Fruit fly (Drosophila melanogaster) whole organism, embryonic: Measurements from ENCODE around the gene CG2854.
A peak's percentile ranks its signal among the peaks of the same experiment; 100 is the strongest.

Source experiments
- ATbp ChIP-seq: fragments of 200-800 bp; sonication (Bioruptor generic); optimal IDR thresholded peaks from 2 replicates; lab custom pipeline; 2017; ENCODE audit warnings: missing biosample characterization, mild to moderate bottlenecking, missing genetic modification characterization, missing genetic modification reagents
- Abd-B ChIP-seq: fragments of 200-800 bp; sonication (Bioruptor generic); optimal IDR thresholded peaks from 2 replicates; lab custom pipeline; 2018; ENCODE audit warnings: missing biosample characterization, mild to moderate bottlenecking, missing genetic modification characterization, moderate library complexity
- Awh ChIP-seq: fragments of 200-800 bp; sonication (Bioruptor generic); IDR thresholded peaks from 2 replicates; pipeline ENCODE4, ENCODE4 v1.3.6; 2022; ENCODE audit warnings: missing biosample characterization, missing genetic modification characterization
- Blimp-1 ChIP-seq: fragments of 200-800 bp; sonication (Bioruptor generic); optimal IDR thresholded peaks from 3 replicates; lab custom pipeline; 2018; ENCODE audit warnings: missing biosample characterization, missing genetic modification characterization, mild to moderate bottlenecking, moderate library complexity, missing genetic modification reagents
- CG10267 ChIP-seq: fragments of 200-800 bp; sonication (Bioruptor generic); optimal IDR thresholded peaks from 2 replicates; lab custom pipeline; 2018; ENCODE audit warnings: missing biosample characterization, mild to moderate bottlenecking, missing genetic modification characterization, moderate library complexity
- CG10654 ChIP-seq: fragments of 200-800 bp; sonication (Bioruptor generic); optimal IDR thresholded peaks from 2 replicates; lab custom pipeline; 2016; ENCODE audit warnings: missing biosample characterization, missing genetic modification characterization
- CG12104 ChIP-seq: fragments of 200-800 bp; sonication (Bioruptor generic); optimal IDR thresholded peaks from 3 replicates; lab custom pipeline; 2016; ENCODE audit warnings: missing biosample characterization, missing genetic modification characterization
- CG15011 ChIP-seq: fragments of 200-800 bp; sonication (Bioruptor generic); optimal IDR thresholded peaks from 3 replicates; lab custom pipeline; 2018; ENCODE audit warnings: missing biosample characterization, mild to moderate bottlenecking, missing genetic modification characterization
- CG15601 ChIP-seq: fragments of 200-800 bp; sonication (Bioruptor generic); optimal IDR thresholded peaks from 3 replicates; lab custom pipeline; 2019; ENCODE audit warnings: missing biosample characterization, mild to moderate bottlenecking, missing genetic modification characterization, moderate library complexity
- CG1603 ChIP-seq: fragments of 200-800 bp; sonication (Bioruptor generic); optimal IDR thresholded peaks from 2 replicates; lab custom pipeline; 2019; ENCODE audit warnings: missing biosample characterization, mild to moderate bottlenecking, missing genetic modification characterization, moderate library complexity
- CG16815 ChIP-seq: fragments of 200-800 bp; sonication (Bioruptor generic); optimal IDR thresholded peaks from 3 replicates; lab custom pipeline; 2017; ENCODE audit warnings: missing biosample characterization, mild to moderate bottlenecking, missing genetic modification characterization
- CG17359 ChIP-seq: fragments of 200-800 bp; sonication (Bioruptor generic); optimal IDR thresholded peaks from 3 replicates; lab custom pipeline; 2018; ENCODE audit warnings: missing biosample characterization, mild to moderate bottlenecking, missing genetic modification characterization, moderate library complexity
- CG1792 ChIP-seq: fragments of 200-800 bp; sonication (Bioruptor generic); optimal IDR thresholded peaks from 2 replicates; lab custom pipeline; 2016; ENCODE audit warnings: missing biosample characterization, missing genetic modification characterization
- CG31224 ChIP-seq: fragments of 200-800 bp; sonication (Bioruptor generic); IDR thresholded peaks from 2 replicates; pipeline ENCODE4 v1.3.6; 2022; ENCODE audit warnings: missing biosample characterization, missing genetic modification characterization
- CG31441 ChIP-seq: fragments of 200-800 bp; sonication (Bioruptor generic); IDR thresholded peaks from 2 replicates; pipeline ENCODE4 v1.3.6; 2022; ENCODE audit warnings: missing biosample characterization, missing genetic modification characterization
- CG33557 ChIP-seq: fragments of 200-800 bp; sonication (Bioruptor generic); optimal IDR thresholded peaks from 2 replicates; lab custom pipeline; 2019; ENCODE audit warnings: missing biosample characterization, mild to moderate bottlenecking, missing genetic modification characterization, moderate library complexity
- CG3407 ChIP-seq: fragments of 200-800 bp; sonication (Bioruptor generic); optimal IDR thresholded peaks from 2 replicates; lab custom pipeline; 2018; ENCODE audit warnings: missing biosample characterization, mild to moderate bottlenecking, missing genetic modification characterization
- CG4404 ChIP-seq: fragments of 200-800 bp; sonication (Bioruptor generic); IDR thresholded peaks from 2 replicates; pipeline ENCODE4 v1.3.6; 2022; ENCODE audit warnings: missing biosample characterization, missing genetic modification characterization
- CG5245 ChIP-seq: fragments of 200-800 bp; sonication (Bioruptor generic); optimal IDR thresholded peaks from 3 replicates; lab custom pipeline; 2016; ENCODE audit warnings: missing biosample characterization, missing genetic modification characterization
- D ChIP-seq, 2 experiments: fragments of 200-800 bp in 1 of 2; fragments of >200 bp in 1 of 2; sonication (Bioruptor generic) in 1 of 2; optimal IDR thresholded peaks; 2 replicates in 1 of 2; 3 replicates in 1 of 2; lab custom pipeline; 2017; ENCODE audit warnings: mild to moderate bottlenecking in 1 of 2, missing biosample characterization in 1 of 2, missing genetic modification characterization in 1 of 2, missing genetic modification reagents in 1 of 2
- Gsc ChIP-seq: fragments of 200-800 bp; sonication (Bioruptor generic); IDR thresholded peaks from 2 replicates; pipeline ENCODE4 v1.3.6; 2022; ENCODE audit warnings: missing biosample characterization, missing genetic modification characterization
- Hmr ChIP-seq: fragments of 200-800 bp; sonication (Bioruptor generic); optimal IDR thresholded peaks from 3 replicates; lab custom pipeline; 2017; ENCODE audit warnings: mild to moderate bottlenecking, missing biosample characterization, missing genetic modification reagents, missing genetic modification characterization
- Hr51 ChIP-seq, 2 experiments: fragments of 200-800 bp; sonication (Bioruptor generic); optimal IDR thresholded peaks; 2 replicates in 1 of 2; 3 replicates in 1 of 2; lab custom pipeline; 2016 to 2018; ENCODE audit warnings: missing biosample characterization in 2 of 2, missing genetic modification characterization in 2 of 2, mild to moderate bottlenecking in 1 of 2, moderate library complexity in 1 of 2
- Med ChIP-seq: fragments of 200-800 bp; sonication (Bioruptor generic); peaks from one replicate; lab custom pipeline; 2016; ENCODE audit warnings: missing biosample characterization, missing genetic modification characterization, mild to moderate bottlenecking, inconsistent platforms, moderate library complexity
- Myb ChIP-seq: fragments of 200-800 bp; sonication (Bioruptor generic); optimal IDR thresholded peaks from 2 replicates; lab custom pipeline; 2016; ENCODE audit warnings: missing biosample characterization, missing genetic modification characterization
- NK7.1 ChIP-seq: fragments of 200-800 bp; sonication (Bioruptor generic); optimal IDR thresholded peaks from 3 replicates; lab custom pipeline; 2016; ENCODE audit warnings: missing biosample characterization, missing genetic modification characterization
- Neu2 ChIP-seq: fragments of 200-800 bp; sonication (Bioruptor generic); optimal IDR thresholded peaks from 3 replicates; lab custom pipeline; 2016; ENCODE audit warnings: missing biosample characterization, missing genetic modification characterization, borderline replicate concordance
- Oaz ChIP-seq: fragments of 200-800 bp; sonication (Bioruptor generic); IDR thresholded peaks from 2 replicates; pipeline ENCODE4 v1.3.6; 2022; ENCODE audit warnings: missing biosample characterization, missing genetic modification characterization
- Ssrp ChIP-seq: fragments of 200-800 bp; sonication (Bioruptor generic); optimal IDR thresholded peaks from 2 replicates; lab custom pipeline; 2018; ENCODE audit warnings: missing biosample characterization, mild to moderate bottlenecking, missing genetic modification characterization, moderate library complexity
- Stat92E ChIP-seq, 3 experiments: fragments of >200 bp in 2 of 3; fragments of 200-800 bp in 1 of 3; sonication (Bioruptor generic) in 1 of 3; optimal IDR thresholded peaks; 2 replicates each; lab custom pipeline; 2017 to 2019; ENCODE audit warnings: missing biosample characterization in 3 of 3, missing genetic modification characterization in 3 of 3, mild to moderate bottlenecking in 1 of 3, moderate library complexity in 1 of 3
- Trl ChIP-seq, 3 experiments: fragments of >200 bp in 2 of 3; fragments of 200-800 bp in 1 of 3; sonication (Bioruptor generic) in 1 of 3; optimal IDR thresholded peaks; 2 replicates in 1 of 3; 3 replicates in 2 of 3; lab custom pipeline; 2016 to 2017; ENCODE audit warnings: missing biosample characterization in 1 of 3, missing genetic modification characterization in 1 of 3
- aop ChIP-seq: fragments of 200-800 bp; sonication (Bioruptor generic); IDR thresholded peaks from 2 replicates; pipeline ENCODE4 v1.3.6; 2022; ENCODE audit warnings: missing biosample characterization, missing genetic modification characterization
- bab2 ChIP-seq: fragments of 200-800 bp; sonication (Bioruptor generic); optimal IDR thresholded peaks from 2 replicates; lab custom pipeline; 2016; ENCODE audit warnings: missing biosample characterization, missing genetic modification characterization
- cwo ChIP-seq: fragments of 200-800 bp; sonication (Bioruptor generic); optimal IDR thresholded peaks from 3 replicates; lab custom pipeline; 2017; ENCODE audit warnings: missing biosample characterization, missing genetic modification characterization, mild to moderate bottlenecking, moderate library complexity, missing genetic modification reagents
- disco-r ChIP-seq: fragments of 200-800 bp; sonication (Bioruptor generic); optimal IDR thresholded peaks from 2 replicates; lab custom pipeline; 2016; ENCODE audit warnings: missing biosample characterization, missing genetic modification characterization
- ftz-f1 ChIP-seq: fragments of 200-800 bp; sonication (Bioruptor generic); optimal IDR thresholded peaks from 2 replicates; lab custom pipeline; 2016; ENCODE audit warnings: missing biosample characterization, missing genetic modification characterization
- ranshi ChIP-seq: fragments of 200-800 bp; sonication (Bioruptor generic); IDR thresholded peaks from 2 replicates; pipeline ENCODE4 v1.3.6; 2022; ENCODE audit warnings: missing biosample characterization, missing genetic modification characterization
- sens-2 ChIP-seq: fragments of 200-800 bp; sonication (Bioruptor generic); IDR thresholded peaks from 2 replicates; pipeline ENCODE4 v1.3.6; 2022; ENCODE audit warnings: missing biosample characterization, missing genetic modification characterization
- sisA ChIP-seq: fragments of 200-800 bp; sonication (Bioruptor generic); IDR thresholded peaks from 2 replicates; pipeline ENCODE4 v1.3.6; 2022; ENCODE audit warnings: missing biosample characterization, missing genetic modification characterization
- so ChIP-seq: fragments of 200-800 bp; sonication (Bioruptor generic); IDR thresholded peaks from 3 replicates; pipeline ENCODE4 v1.3.6; 2022; ENCODE audit warnings: missing biosample characterization, missing genetic modification characterization
- unpg ChIP-seq: fragments of 200-800 bp; sonication (Bioruptor generic); optimal IDR thresholded peaks from 3 replicates; lab custom pipeline; 2018; ENCODE audit warnings: missing biosample characterization, mild to moderate bottlenecking, missing genetic modification characterization, moderate library complexity
- vvl ChIP-seq: fragments of 200-800 bp; sonication (Bioruptor generic); IDR thresholded peaks from 2 replicates; pipeline ENCODE4 v1.3.6; 2022; ENCODE audit warnings: missing biosample characterization, missing genetic modification characterization
- z ChIP-seq: fragments of 200-800 bp; sonication (Bioruptor generic); IDR thresholded peaks from 3 replicates; pipeline ENCODE4 v1.3.6; 2022; ENCODE audit warnings: missing biosample characterization, missing genetic modification characterization
- zen2 ChIP-seq: fragments of 200-800 bp; sonication (Bioruptor generic); IDR thresholded peaks from 3 replicates; pipeline ENCODE4 v1.3.6; 2022; ENCODE audit warnings: missing biosample characterization, missing genetic modification characterization; ENCODE audit not compliant: partially characterized antibody

Gene CG2854

dm6 chrX:2293294-2293988, 33.5 kb upstream of the CG2854 start, which contains the start of gene CG2865 (continued):
- TF ChIP-seq CG10267 (tag; lab: Kevin White, UChicago) (peak; percentile 91), CG33557 (GFP tag; lab: Kevin White, UChicago) (peak; percentile 93), CG4404 (GFP tag; lab: Robert Waterston, UW) (peak; percentile 83), Neu2 (peak; percentile 76), CG31224 (GFP tag; lab: Robert Waterston, UW) (peak; percentile 78), ftz-f1 (GFP tag; lab: Kevin White, UChicago) (peak; percentile 28), Blimp-1 (GFP tag; lab: Kevin White, UChicago) (peak; percentile 91), so (GFP tag; lab: Robert Waterston, UW) (peak; percentile 90), Abd-B (GFP tag; lab: Kevin White, UChicago) (peak; percentile 86), Oaz (GFP tag; lab: Robert Waterston, UW) (peak; percentile 83), CG12104 (GFP tag; lab: Kevin White, UChicago) (peak; percentile 94)

dm6 chrX:2294474-2295434, 32.2 kb upstream of the CG2854 start:
- TF ChIP-seq sens-2 (no peak), ATbp (GFP tag; lab: Kevin White, UChicago) (peak; percentile 69), Awh (GFP tag; lab: Robert Waterston, UW) (peak; percentile 60; the same call in 1 of the 2 replicates), CG3407 (peak; percentile 20), unpg (no peak), Ssrp (tag; lab: Kevin White, UChicago) (no peak), CG5245 (GFP tag; lab: Kevin White, UChicago) (no peak), Myb (no peak), CG31441 (no peak), CG15011 (GFP tag; lab: Kevin White, UChicago) (peak; percentile 1), Hr51 (GFP tag; optimal IDR thresholded peaks at IDR 0.05; lab: Kevin White, UChicago) (no peak), cwo (GFP tag; lab: Kevin White, UChicago) (peak; percentile 2), Hmr (GFP tag; lab: Kevin White, UChicago) (peak; percentile 1), sisA (GFP tag; lab: Robert Waterston, UW) (0 out of 2 replicates have a peak, but pooled peaks have one; percentile 7), CG15601 (tag; lab: Kevin White, UChicago) (peak; percentile 7), CG17359 (tag; lab: Kevin White, UChicago) (peak; percentile 30), CG10654 (GFP tag; lab: Kevin White, UChicago) (no peak), disco-r (no peak), D (optimal IDR thresholded peaks at IDR 0.05; lab: Kevin White, UChicago) (no peak), D (GFP tag; optimal IDR thresholded peaks at IDR 0.05; lab: Kevin White, UChicago) (no peak), CG1603 (tag; lab: Kevin White, UChicago) (peak; percentile 47), Stat92E (GFP tag; optimal IDR thresholded peaks at IDR 0.05; lab: Kevin White, UChicago) (peak in 1 of 3 experiments; percentile 76), z (GFP tag; lab: Robert Waterston, UW) (peak; percentile 92), CG16815 (GFP tag; lab: Kevin White, UChicago) (no peak), ranshi (no peak), NK7.1 (GFP tag; lab: Kevin White, UChicago) (no peak), Med (GFP tag; lab: Kevin White, UChicago) (peak; percentile 89), Gsc (no peak), CG1792 (GFP tag; lab: Kevin White, UChicago) (peak; percentile 35), zen2 (GFP tag; lab: Robert Waterston, UW) (no peak), bab2 (GFP tag; lab: Kevin White, UChicago) (peak; percentile 69), aop (GFP tag; lab: Robert Waterston, UW) (no peak), vvl (GFP tag; lab: Robert Waterston, UW) (peak; percentile 36), Trl (optimal IDR thresholded peaks at IDR 0.05; lab: Kevin White, UChicago) (peak; percentile 47 to 59), Trl (GFP tag; optimal IDR thresholded peaks at IDR 0.05; lab: Kevin White, UChicago) (peak; percentile 63)
